Worm (Caenorhabditis elegans): Measurements from ENCODE around the gene R74.2.

ce11 chrIII:4143170-4143569 lies 44.8 kb upstream of the R74.2 start:
- TF ChIP-seq tab-1 (GFP tag; IDR thresholded peaks at IDR 0.05) (no peak), med-1 (GFP tag; optimal IDR thresholded peaks at IDR 0.05; ENCODE audit: insufficient read depth) (no peak), ztf-23 (GFP tag; IDR thresholded peaks at IDR 0.05) (no peak), flt-1 (GFP tag; IDR thresholded peaks at IDR 0.05) (no peak), T22C8.4 (GFP tag; IDR thresholded peaks at IDR 0.05) (no peak), klf-2 (GFP tag; conservative IDR thresholded peaks at IDR 0.05) (no peak)
